Fruit fly (Drosophila melanogaster): Measurements from ENCODE around the gene pst.
A peak's percentile ranks its signal among the peaks of the same experiment; 100 is the strongest.

Gene pst

dm6 chr3L:7323348-7323747, 36.7 kb downstream of the pst start, which contains the start of the genes RhoGEF4 and Rint1 (continued):
- TF ChIP-seq hkb (optimal IDR thresholded peaks at IDR 0.05): peak; percentile 100
- peak; percentile 58 for TF ChIP-seq hkb (GFP tag; IDR thresholded peaks at IDR 0.05)
- no peak; the same call in 2 of the 3 replicates for TF ChIP-seq Opbp (GFP tag; IDR thresholded peaks at IDR 0.05; ENCODE audit: partially characterized antibody)
- peak; percentile 37 for TF ChIP-seq Bteb2 (GFP tag; optimal IDR thresholded peaks at IDR 0.05)
- peak; percentile 47 for TF ChIP-seq CG13624 (GFP tag; optimal IDR thresholded peaks at IDR 0.05)
- peak; percentile 39 for TF ChIP-seq CG8944 (GFP tag; optimal IDR thresholded peaks at IDR 0.05)
- peak; percentile 97 for TF ChIP-seq E2f2 (GFP tag; IDR thresholded peaks at IDR 0.05)
- TF ChIP-seq Tbp (GFP tag; optimal IDR thresholded peaks at IDR 0.05): no peak
- TF ChIP-seq CG1529 (GFP tag; optimal IDR thresholded peaks at IDR 0.05): peak; percentile 23
- peak; percentile 61 for TF ChIP-seq CG4424 (GFP tag; optimal IDR thresholded peaks at IDR 0.05)
- no peak for TF ChIP-seq NC2β (GFP tag; optimal IDR thresholded peaks at IDR 0.05)
- TF ChIP-seq CG9876 (GFP tag; optimal IDR thresholded peaks at IDR 0.05): no peak
- peak; percentile 34 for TF ChIP-seq caup (GFP tag; optimal IDR thresholded peaks at IDR 0.05; ENCODE audit: severe bottlenecking)
- no peak for TF ChIP-seq so (GFP tag; IDR thresholded peaks at IDR 0.05)
- no peak for TF ChIP-seq CG1832 (GFP tag; optimal IDR thresholded peaks at IDR 0.05)
- TF ChIP-seq CG8765 (GFP tag; IDR thresholded peaks at IDR 0.05): no peak
- TF ChIP-seq repo (GFP tag; optimal IDR thresholded peaks at IDR 0.05): peak; percentile 15
- TF ChIP-seq CG4707 (GFP tag; optimal IDR thresholded peaks at IDR 0.05): no peak
- peak; percentile 38; the same call in 1 of the 2 replicates for TF ChIP-seq CG11085 (GFP tag; IDR thresholded peaks at IDR 0.05)
- TF ChIP-seq chm (GFP tag; IDR thresholded peaks at IDR 0.05): no peak
- TF ChIP-seq CG10321 (GFP tag; IDR thresholded peaks at IDR 0.05): no peak
- peak; percentile 63 for TF ChIP-seq CG17328 (GFP tag; IDR thresholded peaks at IDR 0.05)
- peak; percentile 58 for TF ChIP-seq gcm (GFP tag; optimal IDR thresholded peaks at IDR 0.05)
- peak; percentile 61 for TF ChIP-seq Hmr (GFP tag; optimal IDR thresholded peaks at IDR 0.05)
- TF ChIP-seq zen (tag; optimal IDR thresholded peaks at IDR 0.05): peak; percentile 73
- no peak for TF ChIP-seq tio (GFP tag; optimal IDR thresholded peaks at IDR 0.05)
- TF ChIP-seq tna (GFP tag; IDR thresholded peaks at IDR 0.05; ENCODE audit: partially characterized antibody): no peak
- peak; percentile 79 for TF ChIP-seq dysf (GFP tag; IDR thresholded peaks at IDR 0.05)
- TF ChIP-seq slou (GFP tag; optimal IDR thresholded peaks at IDR 0.05): peak; percentile 31
- TF ChIP-seq lola (GFP tag; optimal IDR thresholded peaks at IDR 0.05): peak in 1 of 3 experiments; percentile 70
- peak; percentile 4 to 53 for TF ChIP-seq chif (GFP tag; optimal IDR thresholded peaks at IDR 0.05)
- TF ChIP-seq CG18476 (GFP tag; optimal IDR thresholded peaks at IDR 0.05): peak; percentile 100
- no peak for TF ChIP-seq exex (tag; optimal IDR thresholded peaks at IDR 0.05)
- peak; percentile 37; the same call in 1 of the 2 replicates for TF ChIP-seq unc-4 (GFP tag; IDR thresholded peaks at IDR 0.05; ENCODE audit: partially characterized antibody)
- TF ChIP-seq CG14014 (GFP tag; IDR thresholded peaks at IDR 0.05): no peak
- TF ChIP-seq CG3407 (GFP tag; optimal IDR thresholded peaks at IDR 0.05): peak; percentile 10
- TF ChIP-seq CG32532 (GFP tag; IDR thresholded peaks at IDR 0.05): peak; percentile 83
- TF ChIP-seq D (optimal IDR thresholded peaks at IDR 0.05): no peak
- TF ChIP-seq D (GFP tag; optimal IDR thresholded peaks at IDR 0.05): peak; percentile 41
- TF ChIP-seq Usf (GFP tag; optimal IDR thresholded peaks at IDR 0.05): peak; percentile 59
- peak; percentile 77 for TF ChIP-seq esg (GFP tag; conservative IDR thresholded peaks at IDR 0.05)
- peak; percentile 67 for TF ChIP-seq CG18599 (GFP tag; optimal IDR thresholded peaks at IDR 0.05)
- TF ChIP-seq gem (tag; optimal IDR thresholded peaks at IDR 0.05): peak; percentile 86
- peak; percentile 54; the same call in 1 of the 2 replicates for TF ChIP-seq H2.0 (GFP tag; IDR thresholded peaks at IDR 0.05)
- peak; percentile 56 for TF ChIP-seq Oli (tag; optimal IDR thresholded peaks at IDR 0.05)
- TF ChIP-seq br (optimal IDR thresholded peaks at IDR 0.05): no peak
- TF ChIP-seq CG15269 (tag; optimal IDR thresholded peaks at IDR 0.05): no peak
- peak; percentile 60 for TF ChIP-seq ewg (GFP tag; optimal IDR thresholded peaks at IDR 0.05)
- peak; percentile 73 for TF ChIP-seq CG12155 (GFP tag; optimal IDR thresholded peaks at IDR 0.05)
- peak; percentile 18 for TF ChIP-seq CG3065 (GFP tag; optimal IDR thresholded peaks at IDR 0.05)
- peak; percentile 73; the same call in 2 of the 3 replicates for TF ChIP-seq Optix (GFP tag; IDR thresholded peaks at IDR 0.05)
- peak; percentile 74 for TF ChIP-seq CG17361 (GFP tag; IDR thresholded peaks at IDR 0.05)

Data from whole organism, embryonic.